Fruit fly (Drosophila melanogaster) whole organism, prepupa: ENCODE measurements around the gene Osi7.
A peak's percentile ranks its signal among the peaks of the same experiment; 100 is the strongest.

Source experiments
- Blimp-1 ChIP-seq: fragments of 200-800 bp; sonication (Bioruptor generic); optimal IDR thresholded peaks from 3 replicates; lab custom pipeline; 2017; ENCODE audit warnings: missing biosample characterization, missing genetic modification characterization, mild to moderate bottlenecking, moderate library complexity, missing genetic modification reagents
- CG11294 ChIP-seq: fragments of 200-800 bp; sonication (Bioruptor generic); IDR thresholded peaks from 2 replicates; pipeline ENCODE4 v1.3.6; 2022; ENCODE audit warnings: missing biosample characterization, missing genetic modification characterization
- CG11762 ChIP-seq: fragments of 200-800 bp; sonication (Bioruptor generic); optimal IDR thresholded peaks from 3 replicates; lab custom pipeline; 2016; ENCODE audit warnings: missing biosample characterization, missing genetic modification characterization; ENCODE audit not compliant: insufficient read depth
- CG11902 ChIP-seq: fragments of 200-800 bp; sonication (Bioruptor generic); optimal IDR thresholded peaks from 3 replicates; lab custom pipeline; 2016; ENCODE audit warnings: missing biosample characterization, missing genetic modification characterization
- CG15336 ChIP-seq: fragments of 200-800 bp; sonication (Bioruptor generic); IDR thresholded peaks from 2 replicates; pipeline ENCODE4 v1.3.6; 2022; ENCODE audit warnings: missing biosample characterization, missing genetic modification characterization
- CG1621 ChIP-seq: fragments of 200-800 bp; sonication (Bioruptor generic); optimal IDR thresholded peaks from 3 replicates; lab custom pipeline; 2018; ENCODE audit warnings: missing biosample characterization, mild to moderate bottlenecking, missing genetic modification characterization
- CG32006 ChIP-seq: fragments of 200-800 bp; sonication (Bioruptor generic); optimal IDR thresholded peaks from 3 replicates; lab custom pipeline; 2017; ENCODE audit warnings: missing biosample characterization, mild to moderate bottlenecking, missing genetic modification characterization
- CG34406 ChIP-seq: fragments of 200-800 bp; sonication (Bioruptor generic); optimal IDR thresholded peaks from 3 replicates; lab custom pipeline; 2016; ENCODE audit warnings: missing biosample characterization, missing genetic modification characterization
- CG3919 ChIP-seq: fragments of 200-800 bp; sonication (Bioruptor generic); optimal IDR thresholded peaks from 3 replicates; lab custom pipeline; 2016; ENCODE audit warnings: missing biosample characterization, missing genetic modification characterization
- CG4318 ChIP-seq: fragments of 200-800 bp; sonication (Bioruptor generic); optimal IDR thresholded peaks from 3 replicates; lab custom pipeline; 2017; ENCODE audit warnings: missing biosample characterization, mild to moderate bottlenecking, missing genetic modification characterization
- CG6163 ChIP-seq: fragments of 200-800 bp; sonication (Bioruptor generic); IDR thresholded peaks from 3 replicates; pipeline ENCODE4 v1.3.6; 2022; ENCODE audit warnings: missing biosample characterization, missing genetic modification characterization
- CG6276 ChIP-seq: fragments of 200-800 bp; sonication (Bioruptor generic); optimal IDR thresholded peaks from 2 replicates; lab custom pipeline; 2017; ENCODE audit warnings: missing biosample characterization, mild to moderate bottlenecking, missing genetic modification characterization
- CG8119 ChIP-seq: fragments of 200-800 bp; sonication (Bioruptor generic); IDR thresholded peaks from 3 replicates; pipeline ENCODE4 v1.3.6; 2022; ENCODE audit warnings: missing biosample characterization, missing genetic modification characterization
- CG8632 ChIP-seq: fragments of 200-800 bp; sonication (Bioruptor generic); optimal IDR thresholded peaks from 3 replicates; lab custom pipeline; 2016; ENCODE audit warnings: missing biosample characterization, missing genetic modification characterization
- Eip75B ChIP-seq: fragments of 200-800 bp; sonication (Bioruptor generic); optimal IDR thresholded peaks from 3 replicates; lab custom pipeline; 2016; ENCODE audit warnings: missing biosample characterization, missing genetic modification characterization
- Eip78C ChIP-seq: fragments of 200-800 bp; sonication (Bioruptor generic); peaks from one replicate; lab custom pipeline; 2016; ENCODE audit warnings: missing biosample characterization, missing genetic modification characterization
- Gug ChIP-seq: fragments of 200-800 bp; sonication (Bioruptor generic); IDR thresholded peaks from 2 replicates; pipeline ENCODE4 v1.3.6; 2022; ENCODE audit warnings: missing biosample characterization, missing genetic modification characterization
- Hr4 ChIP-seq: fragments of 200-800 bp; sonication (Bioruptor generic); optimal IDR thresholded peaks from 3 replicates; lab custom pipeline; 2016; ENCODE audit warnings: missing biosample characterization, missing genetic modification characterization
- Lpt ChIP-seq: fragments of 200-800 bp; sonication (Bioruptor generic); optimal IDR thresholded peaks from 3 replicates; lab custom pipeline; 2016; ENCODE audit warnings: missing biosample characterization, missing genetic modification characterization
- OdsH ChIP-seq: fragments of 200-800 bp; sonication (Bioruptor generic); optimal IDR thresholded peaks from 3 replicates; lab custom pipeline; 2016; ENCODE audit warnings: missing biosample characterization, missing genetic modification characterization
- Smox ChIP-seq: fragments of 200-800 bp; sonication (Bioruptor generic); optimal IDR thresholded peaks from 3 replicates; lab custom pipeline; 2016; ENCODE audit warnings: missing biosample characterization, missing genetic modification characterization
- Sox102F ChIP-seq: fragments of 200-800 bp; sonication (Bioruptor generic); optimal IDR thresholded peaks from 2 replicates; lab custom pipeline; 2016; ENCODE audit warnings: missing biosample characterization, mild to moderate bottlenecking, missing genetic modification characterization
- Sox14 ChIP-seq: fragments of 200-800 bp; sonication (Bioruptor generic); optimal IDR thresholded peaks from 3 replicates; lab custom pipeline; 2016; ENCODE audit warnings: missing biosample characterization, missing genetic modification characterization
- achi ChIP-seq: fragments of 200-800 bp; sonication (Bioruptor generic); optimal IDR thresholded peaks from 3 replicates; lab custom pipeline; 2016; ENCODE audit warnings: missing biosample characterization, missing genetic modification characterization
- acj6 ChIP-seq: fragments of 200-800 bp; sonication (Bioruptor generic); optimal IDR thresholded peaks from 3 replicates; lab custom pipeline; 2016; ENCODE audit warnings: missing biosample characterization, missing genetic modification characterization
- cyc ChIP-seq: fragments of 200-800 bp; sonication (Bioruptor generic); optimal IDR thresholded peaks from 3 replicates; lab custom pipeline; 2016; ENCODE audit warnings: missing biosample characterization, missing genetic modification characterization
- dac ChIP-seq: fragments of 200-800 bp; sonication (Bioruptor generic); optimal IDR thresholded peaks from 2 replicates; lab custom pipeline; 2017; ENCODE audit warnings: missing biosample characterization, mild to moderate bottlenecking, missing genetic modification characterization
- esn ChIP-seq: fragments of 200-800 bp; sonication (Bioruptor generic); optimal IDR thresholded peaks from 2 replicates; lab custom pipeline; 2016; ENCODE audit warnings: missing biosample characterization, mild to moderate bottlenecking, missing genetic modification characterization, moderate library complexity
- salr ChIP-seq, 2 experiments: fragments of 200-800 bp; sonication (Bioruptor generic); optimal IDR thresholded peaks; 3 replicates each; lab custom pipeline; 2016 to 2018; ENCODE audit warnings: missing biosample characterization in 2 of 2, missing genetic modification characterization in 2 of 2, mild to moderate bottlenecking in 1 of 2
- ss ChIP-seq, 2 experiments: fragments of 200-800 bp; sonication (Bioruptor generic); optimal IDR thresholded peaks; 2 replicates in 1 of 2; 3 replicates in 1 of 2; lab custom pipeline; 2017 to 2018; ENCODE audit warnings: mild to moderate bottlenecking in 2 of 2, missing biosample characterization in 2 of 2, missing genetic modification characterization in 2 of 2, moderate library complexity in 1 of 2
- topi ChIP-seq: fragments of 200-800 bp; sonication (Bioruptor generic); optimal IDR thresholded peaks from 3 replicates; lab custom pipeline; 2016; ENCODE audit warnings: missing biosample characterization, missing genetic modification characterization
- vri ChIP-seq: fragments of 200-800 bp; sonication (Bioruptor generic); optimal IDR thresholded peaks from 3 replicates; lab custom pipeline; 2016; ENCODE audit warnings: missing biosample characterization, mild to moderate bottlenecking, missing genetic modification characterization

Osi7 gene

DNA sequence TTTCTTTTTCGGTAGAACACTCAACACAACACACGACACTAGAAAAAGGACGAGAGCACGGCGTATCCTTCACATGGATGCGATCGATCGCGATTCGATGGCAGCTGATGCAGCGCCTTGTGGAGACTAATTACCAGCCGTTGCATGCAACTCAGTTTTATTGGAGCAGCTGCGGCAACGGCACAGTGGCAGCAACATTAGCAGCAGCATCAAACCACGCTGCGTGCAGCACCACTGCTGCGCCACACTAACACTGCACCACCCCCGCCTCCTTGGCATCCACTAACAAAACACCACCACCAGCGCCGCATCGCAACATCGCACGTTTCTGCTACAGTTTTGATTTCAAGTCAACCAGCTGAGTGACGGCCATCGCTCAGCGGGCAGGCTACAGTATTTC is 27.1 kb upstream of the Osi7 start, which contains the start of gene Osi4:
Gene Osi4, minus strand, starts transcription at position 101 of the 400 bp plus-strand sequence.
- no peak for TF ChIP-seq Smox (GFP tag; lab: Kevin White, UChicago)
- TF ChIP-seq CG11902: no peak
- no peak for TF ChIP-seq CG34406
- no peak for TF ChIP-seq Hr4 (GFP tag; lab: Kevin White, UChicago)
- no peak for TF ChIP-seq Sox102F (GFP tag; lab: Kevin White, UChicago)
- TF ChIP-seq CG6163 (GFP tag; lab: Robert Waterston, UW): no peak
- no peak for TF ChIP-seq CG11294 (GFP tag; lab: Robert Waterston, UW)
- no peak for TF ChIP-seq CG15336 (GFP tag; lab: Robert Waterston, UW)
- no peak for TF ChIP-seq CG1621 (tag; lab: Kevin White, UChicago)
- no peak for TF ChIP-seq salr (GFP tag; optimal IDR thresholded peaks at IDR 0.05; lab: Kevin White, UChicago)
- TF ChIP-seq achi (GFP tag; lab: Kevin White, UChicago): no peak
- no peak for TF ChIP-seq CG11762 (GFP tag; lab: Kevin White, UChicago)
- TF ChIP-seq cyc (GFP tag; lab: Kevin White, UChicago): no peak
- no peak for TF ChIP-seq CG8119 (GFP tag; lab: Robert Waterston, UW)
- TF ChIP-seq ss (GFP tag; optimal IDR thresholded peaks at IDR 0.05; lab: Kevin White, UChicago): no peak

- TF ChIP-seq OdsH (GFP tag; lab: Kevin White, UChicago) (peak; percentile 10), CG15336 (GFP tag; lab: Robert Waterston, UW) (0 out of 2 replicates have a peak, but pooled peaks have one; percentile 25), Hr4 (GFP tag; lab: Kevin White, UChicago) (peak; percentile 26), salr (GFP tag; optimal IDR thresholded peaks at IDR 0.05; lab: Kevin White, UChicago) (peak in 1 of 2 experiments; percentile 21), CG4318 (peak; percentile 66), CG8632 (peak; percentile 5), CG3919 (GFP tag; lab: Kevin White, UChicago) (peak; percentile 5), Sox102F (GFP tag; lab: Kevin White, UChicago) (no peak), CG6276 (GFP tag; lab: Kevin White, UChicago) (peak; percentile 33), CG8119 (GFP tag; lab: Robert Waterston, UW) (peak; percentile 44; the same call in 1 of the 3 replicates), acj6 (GFP tag; lab: Kevin White, UChicago) (peak; percentile 18), dac (GFP tag; lab: Kevin White, UChicago) (no peak), CG32006 (GFP tag; lab: Kevin White, UChicago) (peak; percentile 77), achi (GFP tag; lab: Kevin White, UChicago) (peak; percentile 40), vri (GFP tag; lab: Kevin White, UChicago) (no peak), Eip78C (GFP tag; lab: Kevin White, UChicago) (peak; percentile 68)
Observed at dm6 chr3R:6222119-6222518, 26.7 kb upstream of the Osi7 start.

dm6 chr3R:6226156-6226555 is 22.6 kb upstream of the Osi7 start:
- no peak for TF ChIP-seq topi (GFP tag; lab: Kevin White, UChicago)
- no peak for TF ChIP-seq CG3919 (GFP tag; lab: Kevin White, UChicago)
- TF ChIP-seq Blimp-1 (GFP tag; lab: Kevin White, UChicago): peak; percentile 59
- no peak for TF ChIP-seq Lpt
- TF ChIP-seq Eip78C (GFP tag; lab: Kevin White, UChicago): peak; percentile 9
- TF ChIP-seq Hr4 (GFP tag; lab: Kevin White, UChicago): no peak
- no peak for TF ChIP-seq Sox14 (GFP tag; lab: Kevin White, UChicago)
- no peak for TF ChIP-seq acj6 (GFP tag; lab: Kevin White, UChicago)

DNA sequence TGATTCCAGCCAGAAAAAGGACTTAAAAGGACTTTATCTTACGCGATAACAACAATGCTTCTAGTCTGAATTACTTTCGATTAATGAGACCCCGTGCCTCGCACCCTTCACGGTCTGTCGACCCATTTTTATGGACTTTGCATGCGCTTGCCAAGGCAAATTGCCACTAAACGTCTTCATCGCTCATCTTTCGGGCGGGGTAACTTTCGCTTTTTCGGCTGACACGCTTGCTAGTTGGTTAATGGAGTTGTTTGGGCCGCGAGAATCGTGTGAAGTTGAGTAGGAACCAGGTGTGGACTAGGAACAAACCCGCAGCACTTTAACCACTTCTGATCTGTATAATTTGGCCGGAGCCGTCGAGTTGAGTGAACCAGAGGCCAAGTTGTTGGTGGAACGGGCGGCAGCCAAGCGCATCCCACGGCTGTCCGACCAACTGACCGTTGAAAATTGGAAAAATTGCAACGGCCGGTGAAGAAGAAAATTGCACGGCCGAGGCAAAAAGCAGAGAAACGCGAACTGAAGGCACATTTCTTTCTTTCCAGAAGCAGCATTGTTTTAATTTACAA is 21.7 kb upstream of the Osi7 start, which contains the start of gene Osi5:
Gene Osi5, plus strand, starts transcription at position 516 of the 566 bp plus-strand sequence.
- TF ChIP-seq ss (GFP tag; optimal IDR thresholded peaks at IDR 0.05; lab: Kevin White, UChicago) (peak in 1 of 2 experiments; percentile 16), CG8632 (no peak), esn (GFP tag; lab: Kevin White, UChicago) (no peak), Eip75B (GFP tag; lab: Kevin White, UChicago) (no peak), Gug (GFP tag; lab: Robert Waterston, UW) (no peak)
- TF ChIP-seq, all 60 proteins: peak for 1
